Fruit fly (Drosophila melanogaster): Measurements from ENCODE around the gene CG18178.
A peak's percentile ranks its signal among the peaks of the same experiment; 100 is the strongest.

The CG18178 gene

dm6 chr3L:9726707-9727106 is 7.8 kb upstream of the CG18178 start, which contains the start of gene Naa60 (continued):
- TF ChIP-seq maf-S (GFP tag; optimal IDR thresholded peaks at IDR 0.05), result no peak
- TF ChIP-seq Rx (GFP tag; IDR thresholded peaks at IDR 0.05), result no peak
- TF ChIP-seq Hsf (GFP tag; optimal IDR thresholded peaks at IDR 0.05), result no peak
- TF ChIP-seq CG3065 (GFP tag; optimal IDR thresholded peaks at IDR 0.05), result no peak
- no peak for TF ChIP-seq CG4707 (GFP tag; optimal IDR thresholded peaks at IDR 0.05)
- TF ChIP-seq CG1792 (GFP tag; optimal IDR thresholded peaks at IDR 0.05), result no peak
- TF ChIP-seq sug (tag; optimal IDR thresholded peaks at IDR 0.05), result peak; percentile 38
- no peak for TF ChIP-seq Awh (GFP tag; IDR thresholded peaks at IDR 0.05)
- no peak for TF ChIP-seq Mrtf (GFP tag; IDR thresholded peaks at IDR 0.05)
- no peak for TF ChIP-seq D19B (GFP tag; optimal IDR thresholded peaks at IDR 0.05)
- no peak for TF ChIP-seq CG3847 (GFP tag; IDR thresholded peaks at IDR 0.05)
- TF ChIP-seq CG10565 (GFP tag; optimal IDR thresholded peaks at IDR 0.05), result no peak
- no peak for TF ChIP-seq Ssrp (tag; optimal IDR thresholded peaks at IDR 0.05)
- TF ChIP-seq fd96Cb (tag; optimal IDR thresholded peaks at IDR 0.05), result no peak
- no peak for TF ChIP-seq E2f1 (GFP tag; IDR thresholded peaks at IDR 0.05)
- TF ChIP-seq Xbp1 (GFP tag; optimal IDR thresholded peaks at IDR 0.05), result no peak
- no peak for TF ChIP-seq da (GFP tag; optimal IDR thresholded peaks at IDR 0.05)
- no peak for TF ChIP-seq CG7928 (GFP tag; optimal IDR thresholded peaks at IDR 0.05)
- no peak for TF ChIP-seq luna (GFP tag; optimal IDR thresholded peaks at IDR 0.05)
- TF ChIP-seq ewg (GFP tag; optimal IDR thresholded peaks at IDR 0.05), result no peak
- peak; percentile 74 for TF ChIP-seq CG2129 (GFP tag; IDR thresholded peaks at IDR 0.05; ENCODE audit: partially characterized antibody)
- TF ChIP-seq CoRest (tag; optimal IDR thresholded peaks at IDR 0.05), result no peak
- no peak for TF ChIP-seq pum (GFP tag; optimal IDR thresholded peaks at IDR 0.05)
- TF ChIP-seq insv (GFP tag; optimal IDR thresholded peaks at IDR 0.05), result peak in 1 of 2 experiments; percentile 94
- TF ChIP-seq CG8765 (GFP tag; IDR thresholded peaks at IDR 0.05), result no peak
- peak; percentile 59; the same call in 1 of the 2 replicates for TF ChIP-seq ato (GFP tag; IDR thresholded peaks at IDR 0.05; ENCODE audit: partially characterized antibody)
- TF ChIP-seq Drgx (GFP tag; IDR thresholded peaks at IDR 0.05), result no peak
- TF ChIP-seq gem (tag; optimal IDR thresholded peaks at IDR 0.05), result no peak
- no peak for TF ChIP-seq CG16815 (GFP tag; optimal IDR thresholded peaks at IDR 0.05)
- no peak for TF ChIP-seq CG31365 (tag; optimal IDR thresholded peaks at IDR 0.05)
- TF ChIP-seq scrt (GFP tag; optimal IDR thresholded peaks at IDR 0.05), result no peak
- TF ChIP-seq Ets97D (GFP tag; optimal IDR thresholded peaks at IDR 0.05), result peak; percentile 0
- TF ChIP-seq Lhr (GFP tag; optimal IDR thresholded peaks at IDR 0.05), result no peak
- no peak for TF ChIP-seq kni (GFP tag; optimal IDR thresholded peaks at IDR 0.05)
- TF ChIP-seq zfh1 (GFP tag; IDR thresholded peaks at IDR 0.05), result no peak
- no peak for TF ChIP-seq Dip2 (GFP tag; IDR thresholded peaks at IDR 0.05)
- peak; percentile 47 for TF ChIP-seq CG10267 (tag; optimal IDR thresholded peaks at IDR 0.05)
- peak; percentile 50 for TF ChIP-seq Nf-YC (tag; optimal IDR thresholded peaks at IDR 0.05)
- no peak for TF ChIP-seq Ptx1 (GFP tag; IDR thresholded peaks at IDR 0.05)
- TF ChIP-seq row (GFP tag; IDR thresholded peaks at IDR 0.05), result peak; percentile 69
- peak; percentile 84 for TF ChIP-seq HLH4C (GFP tag; IDR thresholded peaks at IDR 0.05; ENCODE audit: partially characterized antibody)
- TF ChIP-seq pfk (GFP tag; optimal IDR thresholded peaks at IDR 0.05), result no peak
- no peak for TF ChIP-seq CG2875 (GFP tag; optimal IDR thresholded peaks at IDR 0.05)
- TF ChIP-seq grn (GFP tag; optimal IDR thresholded peaks at IDR 0.05), result no peak
- TF ChIP-seq CG16813 (GFP tag; IDR thresholded peaks at IDR 0.05; ENCODE audit: partially characterized antibody), result peak; percentile 85
- no peak for TF ChIP-seq pan (optimal IDR thresholded peaks at IDR 0.05)
- no peak for TF ChIP-seq pan (GFP tag; optimal IDR thresholded peaks at IDR 0.05 in 1 of 2, IDR thresholded peaks at IDR 0.05 in 1 of 2)
- TF ChIP-seq CG10366 (GFP tag; IDR thresholded peaks at IDR 0.05), result no peak
- TF ChIP-seq bbx (GFP tag; IDR thresholded peaks at IDR 0.05; ENCODE audit: partially characterized antibody), result peak; percentile 90

All from whole organism, embryonic.